Fruit fly (Drosophila melanogaster) whole organism, embryonic: Measurements from ENCODE around the gene CG5188.

ENCODE experiments used
- BEAF-32 ChIP-seq: fragments of 200-800 bp; sonication (Bioruptor generic); optimal IDR thresholded peaks from 3 replicates; lab custom pipeline; 2017; ENCODE audit warnings: missing biosample characterization, missing genetic modification characterization, mild to moderate bottlenecking, moderate library complexity, missing genetic modification reagents
- CG14710 ChIP-seq: fragments of 200-800 bp; sonication (Bioruptor generic); optimal IDR thresholded peaks from 3 replicates; lab custom pipeline; 2019; ENCODE audit warnings: missing biosample characterization, mild to moderate bottlenecking, missing genetic modification characterization, moderate library complexity
- CG7556 ChIP-seq: fragments of 200-800 bp; sonication (Bioruptor generic); optimal IDR thresholded peaks from 2 replicates; lab custom pipeline; 2017; ENCODE audit warnings: missing biosample characterization, mild to moderate bottlenecking, missing genetic modification characterization
- CTCF ChIP-seq: fragments of 200-800 bp; sonication (Bioruptor generic); optimal IDR thresholded peaks from 2 replicates; lab custom pipeline; 2017; ENCODE audit warnings: missing biosample characterization, mild to moderate bottlenecking, missing genetic modification characterization, moderate library complexity
- aop ChIP-seq: fragments of 200-800 bp; sonication (Bioruptor generic); IDR thresholded peaks from 2 replicates; pipeline ENCODE4 v1.3.6; 2022; ENCODE audit warnings: missing biosample characterization, missing genetic modification characterization
- br ChIP-seq: fragments of >200 bp; optimal IDR thresholded peaks from 2 replicates; lab custom pipeline; 2017
- eve ChIP-seq, 2 experiments: fragments of >200 bp; optimal IDR thresholded peaks; 2 replicates each; lab custom pipeline; 2017; ENCODE audit warnings: missing biosample characterization in 2 of 2, missing genetic modification characterization in 2 of 2
- nau ChIP-seq: fragments of 200-800 bp; sonication (Bioruptor generic); optimal IDR thresholded peaks from 3 replicates; lab custom pipeline; 2017; ENCODE audit warnings: missing biosample characterization, mild to moderate bottlenecking, missing genetic modification characterization, missing genetic modification reagents
- oc ChIP-seq: fragments of 200-800 bp; sonication (Bioruptor generic); optimal IDR thresholded peaks from 2 replicates; lab custom pipeline; 2018; ENCODE audit warnings: missing biosample characterization, mild to moderate bottlenecking, missing genetic modification characterization, moderate library complexity

DNA sequence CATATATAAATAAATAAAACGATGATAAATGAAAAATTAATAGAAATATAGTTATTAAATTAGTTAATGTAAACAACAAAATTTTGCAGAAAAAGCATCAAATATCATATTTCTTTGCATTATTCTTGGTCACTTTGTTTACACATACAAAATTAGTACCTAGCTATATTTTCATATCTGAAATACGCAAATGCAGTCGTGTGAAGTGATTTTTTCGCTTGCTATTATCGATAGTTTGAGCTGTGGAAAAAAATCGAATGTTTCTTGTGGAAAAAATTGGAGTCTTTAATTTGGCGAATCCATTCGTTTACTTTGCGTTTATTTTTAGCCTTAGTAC, 32.2 kb upstream of the CG5188 start, which contains the start of gene Cnot4:
- TF ChIP-seq eve (GFP tag; optimal IDR thresholded peaks at IDR 0.05; lab: Kevin White, UChicago), result no peak
- TF ChIP-seq CG7556, result no peak
- no peak for TF ChIP-seq aop (GFP tag; lab: Robert Waterston, UW)
- TF ChIP-seq br (lab: Kevin White, UChicago), result no peak
- no peak for TF ChIP-seq CTCF (GFP tag; lab: Kevin White, UChicago)
- peak; percentile 69 for TF ChIP-seq BEAF-32
- TF ChIP-seq CG14710 (tag; lab: Kevin White, UChicago), result peak; percentile 63
- no peak for TF ChIP-seq oc
- no peak for TF ChIP-seq nau
